Fruit fly (Drosophila melanogaster) whole organism, embryonic: ENCODE data around the gene Neurl4.

ENCODE experiments used
- CG10147 ChIP-seq: fragments of 200-800 bp; sonication (Bioruptor generic); optimal IDR thresholded peaks from 2 replicates; lab custom pipeline; 2019; ENCODE audit warnings: missing biosample characterization, mild to moderate bottlenecking, missing genetic modification characterization, moderate library complexity
- CG10267 ChIP-seq: fragments of 200-800 bp; sonication (Bioruptor generic); optimal IDR thresholded peaks from 2 replicates; lab custom pipeline; 2018; ENCODE audit warnings: missing biosample characterization, mild to moderate bottlenecking, missing genetic modification characterization, moderate library complexity
- CG10431 ChIP-seq: fragments of 200-800 bp; sonication (Bioruptor generic); optimal IDR thresholded peaks from 3 replicates; lab custom pipeline; 2018; ENCODE audit warnings: missing biosample characterization, mild to moderate bottlenecking, missing genetic modification characterization
- CG10462 ChIP-seq: fragments of 200-800 bp; sonication (Bioruptor generic); optimal IDR thresholded peaks from 2 replicates; lab custom pipeline; 2016; ENCODE audit warnings: missing biosample characterization, missing genetic modification characterization
- CG1233 ChIP-seq: fragments of 200-800 bp; sonication (Bioruptor generic); optimal IDR thresholded peaks from 4 replicates; lab custom pipeline; 2018; ENCODE audit warnings: missing biosample characterization, mild to moderate bottlenecking, missing genetic modification characterization
- CG13123 ChIP-seq: fragments of 200-800 bp; sonication (Bioruptor generic); optimal IDR thresholded peaks from 2 replicates; lab custom pipeline; 2016; ENCODE audit warnings: missing biosample characterization, missing genetic modification characterization
- CG14014 ChIP-seq: fragments of 200-800 bp; sonication (Bioruptor generic); IDR thresholded peaks from 2 replicates; pipeline ENCODE4 v1.3.6; 2022; ENCODE audit warnings: missing biosample characterization, missing genetic modification characterization
- CG14710 ChIP-seq: fragments of 200-800 bp; sonication (Bioruptor generic); optimal IDR thresholded peaks from 3 replicates; lab custom pipeline; 2019; ENCODE audit warnings: missing biosample characterization, mild to moderate bottlenecking, missing genetic modification characterization, moderate library complexity
- CG14860 ChIP-seq: fragments of 200-800 bp; sonication (Bioruptor generic); IDR thresholded peaks from 3 replicates; pipeline ENCODE4 v1.3.6; 2022; ENCODE audit warnings: missing biosample characterization, missing genetic modification characterization; ENCODE audit not compliant: partially characterized antibody
- CG2129 ChIP-seq: fragments of 200-800 bp; sonication (Bioruptor generic); IDR thresholded peaks from 2 replicates; pipeline ENCODE4 v1.3.6; 2022; ENCODE audit warnings: missing biosample characterization, missing genetic modification characterization; ENCODE audit not compliant: partially characterized antibody
- CG30020 ChIP-seq: fragments of 200-800 bp; optimal IDR thresholded peaks from 2 replicates; lab custom pipeline; 2019; ENCODE audit warnings: missing biosample characterization, mild to moderate bottlenecking, missing genetic modification characterization, moderate library complexity
- CG31441 ChIP-seq: fragments of 200-800 bp; sonication (Bioruptor generic); IDR thresholded peaks from 2 replicates; pipeline ENCODE4 v1.3.6; 2022; ENCODE audit warnings: missing biosample characterization, missing genetic modification characterization
- CG34376 ChIP-seq: fragments of 200-800 bp; sonication (Bioruptor generic); optimal IDR thresholded peaks from 2 replicates; lab custom pipeline; 2018; ENCODE audit warnings: missing biosample characterization, mild to moderate bottlenecking, missing genetic modification characterization
- CG34422 ChIP-seq: fragments of 200-800 bp; sonication (Bioruptor generic); IDR thresholded peaks from 3 replicates; pipeline ENCODE4 v1.3.6; 2022; ENCODE audit warnings: missing biosample characterization, missing genetic modification characterization
- CG3726 ChIP-seq: fragments of 200-800 bp; sonication (Bioruptor generic); IDR thresholded peaks from 3 replicates; pipeline ENCODE4, ENCODE4 v1.3.6; 2022; ENCODE audit warnings: missing biosample characterization, missing genetic modification characterization
- CG6175 ChIP-seq: fragments of 200-800 bp; sonication (Bioruptor generic); IDR thresholded peaks from 3 replicates; pipeline ENCODE4 v1.3.6; 2022; ENCODE audit warnings: missing biosample characterization, missing genetic modification characterization
- CG8281 ChIP-seq: fragments of 200-800 bp; sonication (Bioruptor generic); optimal IDR thresholded peaks from 2 replicates; lab custom pipeline; 2018; ENCODE audit warnings: missing biosample characterization, mild to moderate bottlenecking, missing genetic modification characterization, moderate library complexity
- CG8290 ChIP-seq, 3 experiments: fragments of 200-800 bp; sonication (Bioruptor generic); optimal IDR thresholded peaks; 2 replicates each; lab custom pipeline; 2016 to 2019; ENCODE audit warnings: missing biosample characterization in 3 of 3, missing genetic modification characterization in 3 of 3, mild to moderate bottlenecking in 2 of 3, moderate library complexity in 1 of 3
- CG9797 ChIP-seq: fragments of 200-800 bp; sonication (Bioruptor generic); optimal IDR thresholded peaks from 3 replicates; lab custom pipeline; 2018; ENCODE audit warnings: missing biosample characterization, mild to moderate bottlenecking, missing genetic modification characterization
- CoRest ChIP-seq: fragments of 200-800 bp; sonication (Bioruptor generic); optimal IDR thresholded peaks from 3 replicates; lab custom pipeline; 2018; ENCODE audit warnings: missing biosample characterization, mild to moderate bottlenecking, missing genetic modification characterization, moderate library complexity
- Dbx ChIP-seq: fragments of 200-800 bp; sonication (Bioruptor generic); IDR thresholded peaks from 3 replicates; pipeline ENCODE4 v1.3.6; 2022; ENCODE audit warnings: missing biosample characterization, missing genetic modification characterization
- Fer2 ChIP-seq: fragments of 200-800 bp; sonication (Bioruptor generic); optimal IDR thresholded peaks from 2 replicates; lab custom pipeline; 2018; ENCODE audit warnings: missing biosample characterization, mild to moderate bottlenecking, missing genetic modification characterization, moderate library complexity
- HHEX ChIP-seq: fragments of 200-800 bp; sonication (Bioruptor generic); optimal IDR thresholded peaks from 3 replicates; lab custom pipeline; 2017; ENCODE audit warnings: missing biosample characterization, mild to moderate bottlenecking, missing genetic modification characterization, missing genetic modification reagents
- Lpt ChIP-seq: fragments of >200 bp; optimal IDR thresholded peaks from 2 replicates; lab custom pipeline; 2018; ENCODE audit warnings: missing biosample characterization, missing genetic modification characterization
- Myb ChIP-seq: fragments of 200-800 bp; sonication (Bioruptor generic); optimal IDR thresholded peaks from 2 replicates; lab custom pipeline; 2016; ENCODE audit warnings: missing biosample characterization, missing genetic modification characterization
- Rfx ChIP-seq: fragments of 200-800 bp; sonication (Bioruptor generic); IDR thresholded peaks from 2 replicates; pipeline ENCODE4 v1.3.6; 2022; ENCODE audit warnings: missing biosample characterization, missing genetic modification characterization
- Scr ChIP-seq: fragments of 200-800 bp; sonication (Bioruptor generic); IDR thresholded peaks from 2 replicates; pipeline ENCODE4 v1.3.6; 2022; ENCODE audit warnings: missing biosample characterization, missing genetic modification characterization; ENCODE audit not compliant: partially characterized antibody
- Sry-δ ChIP-seq: fragments of 200-800 bp; sonication (Bioruptor generic); optimal IDR thresholded peaks from 2 replicates; lab custom pipeline; 2016; ENCODE audit warnings: missing biosample characterization, missing genetic modification characterization
- Tbp ChIP-seq: fragments of >200 bp; optimal IDR thresholded peaks from 2 replicates; lab custom pipeline; 2018; ENCODE audit warnings: missing biosample characterization, missing genetic modification characterization
- Xbp1 ChIP-seq: fragments of 200-800 bp; sonication (Bioruptor generic); optimal IDR thresholded peaks from 3 replicates; lab custom pipeline; 2016; ENCODE audit warnings: missing biosample characterization, mild to moderate bottlenecking, missing genetic modification characterization
- bbx ChIP-seq: fragments of 200-800 bp; sonication (Bioruptor generic); IDR thresholded peaks from 2 replicates; pipeline ENCODE4 v1.3.6; 2022; ENCODE audit warnings: missing biosample characterization, missing genetic modification characterization; ENCODE audit not compliant: partially characterized antibody
- bcd ChIP-seq: fragments of 200-800 bp; sonication (Bioruptor generic); optimal IDR thresholded peaks from 2 replicates; lab custom pipeline; 2017; ENCODE audit warnings: missing biosample characterization, mild to moderate bottlenecking, missing genetic modification characterization
- caup ChIP-seq: fragments of 200-800 bp; sonication (Bioruptor generic); optimal IDR thresholded peaks from 3 replicates; lab custom pipeline; 2017; ENCODE audit warnings: missing biosample characterization, mild to moderate bottlenecking, missing genetic modification characterization, moderate library complexity; ENCODE audit not compliant: severe bottlenecking
- dimm ChIP-seq: fragments of 200-800 bp; sonication (Bioruptor generic); IDR thresholded peaks from 2 replicates; pipeline ENCODE4 v1.3.6; 2022; ENCODE audit warnings: missing biosample characterization, missing genetic modification characterization
- dysf ChIP-seq: fragments of 200-800 bp; sonication (Bioruptor generic); IDR thresholded peaks from 3 replicates; pipeline ENCODE4 v1.3.6; 2022; ENCODE audit warnings: missing biosample characterization, missing genetic modification characterization
- fd64A ChIP-seq: fragments of 200-800 bp; sonication (Bioruptor generic); optimal IDR thresholded peaks from 3 replicates; lab custom pipeline; 2018; ENCODE audit warnings: missing biosample characterization, mild to moderate bottlenecking, missing genetic modification characterization
- gro ChIP-seq: fragments of 200-800 bp; sonication (Bioruptor generic); optimal IDR thresholded peaks from 2 replicates; lab custom pipeline; 2016; ENCODE audit warnings: missing biosample characterization, missing genetic modification characterization
- kni ChIP-seq: fragments of 200-800 bp; sonication (Bioruptor generic); optimal IDR thresholded peaks from 3 replicates; lab custom pipeline; 2017; ENCODE audit warnings: mild to moderate bottlenecking, missing biosample characterization, missing genetic modification reagents, missing genetic modification characterization
- knrl ChIP-seq: fragments of 200-800 bp; sonication (Bioruptor generic); IDR thresholded peaks from 3 replicates; pipeline ENCODE4 v1.3.6; 2022; ENCODE audit warnings: missing biosample characterization, missing genetic modification characterization; ENCODE audit not compliant: partially characterized antibody
- lmd ChIP-seq: fragments of 200-800 bp; sonication (Bioruptor generic); IDR thresholded peaks from 2 replicates; pipeline ENCODE4 v1.3.6; 2022; ENCODE audit warnings: missing biosample characterization, missing genetic modification characterization
- otp ChIP-seq: fragments of 200-800 bp; sonication (Bioruptor generic); IDR thresholded peaks from 3 replicates; pipeline ENCODE4, ENCODE4 v1.3.6; 2022; ENCODE audit warnings: missing biosample characterization, missing genetic modification characterization
- phol ChIP-seq: fragments of 200-800 bp; sonication (Bioruptor generic); optimal IDR thresholded peaks from 3 replicates; lab custom pipeline; 2018; ENCODE audit warnings: missing biosample characterization, mild to moderate bottlenecking, missing genetic modification characterization, moderate library complexity
- pros ChIP-seq: fragments of 200-800 bp; sonication (Bioruptor generic); optimal IDR thresholded peaks from 3 replicates; lab custom pipeline; 2019; ENCODE audit warnings: missing biosample characterization, mild to moderate bottlenecking, missing genetic modification characterization, moderate library complexity
- sc ChIP-seq, 3 experiments: fragments of >200 bp in 2 of 3; fragments of 200-800 bp in 1 of 3; sonication (Bioruptor generic) in 1 of 3; optimal IDR thresholded peaks; 2 replicates in 2 of 3; 3 replicates in 1 of 3; lab custom pipeline; 2017; ENCODE audit warnings: mild to moderate bottlenecking in 1 of 3, missing biosample characterization in 1 of 3, missing genetic modification characterization in 1 of 3, missing genetic modification reagents in 1 of 3
- sens ChIP-seq: fragments of 200-800 bp; sonication (Bioruptor generic); peaks from one replicate; lab custom pipeline; 2016; ENCODE audit warnings: missing biosample characterization, missing genetic modification characterization
- ssp ChIP-seq: fragments of 200-800 bp; sonication (Bioruptor generic); IDR thresholded peaks from 2 replicates; pipeline ENCODE4 v1.3.6; 2022; ENCODE audit warnings: missing biosample characterization, missing genetic modification characterization
- tap ChIP-seq: fragments of 200-800 bp; optimal IDR thresholded peaks from 3 replicates; lab custom pipeline; 2019; ENCODE audit warnings: missing biosample characterization, mild to moderate bottlenecking, missing genetic modification characterization, moderate library complexity
- tup ChIP-seq: fragments of 200-800 bp; sonication (Bioruptor generic); optimal IDR thresholded peaks from 2 replicates; lab custom pipeline; 2016; ENCODE audit warnings: missing biosample characterization, mild to moderate bottlenecking, missing genetic modification characterization, moderate library complexity
- tx ChIP-seq: fragments of 200-800 bp; sonication (Bioruptor generic); optimal IDR thresholded peaks from 2 replicates; lab custom pipeline; 2016; ENCODE audit warnings: missing biosample characterization, missing genetic modification characterization

Neurl4 gene

DNA sequence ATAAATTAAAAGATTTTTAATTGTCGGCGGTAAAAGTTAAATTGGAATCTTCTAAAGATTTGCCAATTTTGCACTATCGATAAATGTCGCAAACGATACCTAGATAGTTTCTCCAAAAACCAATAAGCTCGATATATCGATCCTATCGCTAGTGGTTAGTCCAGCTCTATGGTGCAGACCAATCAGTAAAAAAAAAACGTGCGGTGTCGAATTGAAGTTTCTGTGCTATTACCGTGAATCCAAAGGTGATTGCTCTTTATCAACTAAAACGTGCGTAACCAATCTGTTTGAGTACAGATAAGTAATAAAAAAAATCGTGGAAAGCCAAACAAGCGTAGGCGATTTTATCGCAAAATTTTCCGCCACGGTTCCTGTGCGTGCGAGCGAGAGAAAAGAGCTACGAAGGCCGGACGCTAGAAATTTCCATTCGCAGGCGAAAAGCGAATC, 12.8 kb downstream of the Neurl4 start, which contains the start of gene Hsp110 (continued):
- TF ChIP-seq CG10431 (GFP tag; lab: Kevin White, UChicago) (no peak), HHEX (GFP tag; lab: Kevin White, UChicago) (no peak), CG10462 (GFP tag; lab: Kevin White, UChicago) (no peak), Myb (GFP tag; lab: Kevin White, UChicago) (peak; percentile 62), Dbx (GFP tag; lab: Robert Waterston, UW) (peak; percentile 72; the same call in 2 of the 3 replicates), Fer2 (tag; lab: Kevin White, UChicago) (no peak), Xbp1 (GFP tag; lab: Kevin White, UChicago) (peak; percentile 5), tx (GFP tag; lab: Kevin White, UChicago) (no peak), pros (no peak), CG14860 (GFP tag; lab: Robert Waterston, UW) (peak; percentile 98), dimm (GFP tag; lab: Robert Waterston, UW) (no peak), Tbp (GFP tag; lab: Kevin White, UChicago) (no peak), CG31441 (GFP tag; lab: Robert Waterston, UW) (no peak), CG10267 (peak; percentile 67), CG8290 (GFP tag; optimal IDR thresholded peaks at IDR 0.05; lab: Kevin White, UChicago) (no peak), CG8290 (tag; optimal IDR thresholded peaks at IDR 0.05; lab: Kevin White, UChicago) (no peak), caup (GFP tag; lab: Kevin White, UChicago) (no peak), knrl (GFP tag; lab: Robert Waterston, UW) (peak; percentile 99), CG34422 (GFP tag; lab: Robert Waterston, UW) (peak; percentile 83; the same call in 1 of the 3 replicates), CG34376 (peak; percentile 72), CoRest (tag; lab: Kevin White, UChicago) (peak; percentile 40), tup (GFP tag; lab: Kevin White, UChicago) (no peak), bbx (GFP tag; lab: Robert Waterston, UW) (peak; percentile 100), kni (GFP tag; lab: Kevin White, UChicago) (no peak), CG8281 (tag; lab: Kevin White, UChicago) (no peak), CG2129 (GFP tag; lab: Robert Waterston, UW) (peak; percentile 96), phol (tag; lab: Kevin White, UChicago) (peak; percentile 34), CG6175 (GFP tag; lab: Robert Waterston, UW) (no peak), tap (no peak), fd64A (GFP tag; lab: Kevin White, UChicago) (no peak), ssp (no peak), Lpt (GFP tag; lab: Kevin White, UChicago) (no peak), CG13123 (GFP tag; lab: Kevin White, UChicago) (no peak), dysf (GFP tag; lab: Robert Waterston, UW) (no peak; the same call in 2 of the 3 replicates), bcd (no peak), CG1233 (GFP tag; lab: Kevin White, UChicago) (no peak), Scr (GFP tag; lab: Robert Waterston, UW) (peak; percentile 99), CG14014 (no peak), Sry-δ (GFP tag; lab: Kevin White, UChicago) (peak; percentile 98), sc (optimal IDR thresholded peaks at IDR 0.05; lab: Kevin White, UChicago) (no peak), sc (GFP tag; optimal IDR thresholded peaks at IDR 0.05; lab: Kevin White, UChicago) (no peak), lmd (no peak), Rfx (peak; percentile 55), CG14710 (peak; percentile 70), gro (GFP tag; lab: Kevin White, UChicago) (peak; percentile 58), sens (GFP tag; lab: Kevin White, UChicago) (peak; percentile 81), CG3726 (GFP tag; lab: Robert Waterston, UW) (no peak), CG30020 (peak; percentile 32), otp (GFP tag; lab: Robert Waterston, UW) (peak; percentile 26; the same call in 1 of the 3 replicates), CG9797 (GFP tag; lab: Kevin White, UChicago) (no peak), CG10147 (GFP tag; lab: Kevin White, UChicago) (no peak)
